Fruit fly (Drosophila melanogaster) whole organism, embryonic: ENCODE results near the gene Atg14.

Source experiments
- Ada2b ChIP-seq: fragments of 200-800 bp; sonication (Bioruptor generic); IDR thresholded peaks from 2 replicates; pipeline ENCODE4 v1.3.6; 2022; ENCODE audit warnings: missing biosample characterization, missing genetic modification characterization
- Awh ChIP-seq: fragments of 200-800 bp; sonication (Bioruptor generic); IDR thresholded peaks from 2 replicates; pipeline ENCODE4, ENCODE4 v1.3.6; 2022; ENCODE audit warnings: missing biosample characterization, missing genetic modification characterization
- CG10462 ChIP-seq: fragments of 200-800 bp; sonication (Bioruptor generic); optimal IDR thresholded peaks from 2 replicates; lab custom pipeline; 2016; ENCODE audit warnings: missing biosample characterization, missing genetic modification characterization
- CG11456 ChIP-seq: fragments of 200-800 bp; sonication (Bioruptor generic); IDR thresholded peaks from 3 replicates; pipeline ENCODE4 v1.3.6; 2022; ENCODE audit warnings: missing biosample characterization, missing genetic modification characterization
- CG12659 ChIP-seq: fragments of 200-800 bp; sonication (Bioruptor generic); optimal IDR thresholded peaks from 3 replicates; lab custom pipeline; 2017; ENCODE audit warnings: mild to moderate bottlenecking, missing biosample characterization, missing genetic modification reagents, missing genetic modification characterization
- CG13424 ChIP-seq: fragments of 200-800 bp; sonication (Bioruptor generic); optimal IDR thresholded peaks from 2 replicates; lab custom pipeline; 2019; ENCODE audit warnings: missing biosample characterization, mild to moderate bottlenecking, missing genetic modification characterization, moderate library complexity
- CG15479 ChIP-seq: fragments of 200-800 bp; sonication (Bioruptor generic); optimal IDR thresholded peaks from 3 replicates; lab custom pipeline; 2019; ENCODE audit warnings: missing biosample characterization, mild to moderate bottlenecking, missing genetic modification characterization, moderate library complexity
- CG1603 ChIP-seq: fragments of 200-800 bp; sonication (Bioruptor generic); optimal IDR thresholded peaks from 2 replicates; lab custom pipeline; 2019; ENCODE audit warnings: missing biosample characterization, mild to moderate bottlenecking, missing genetic modification characterization, moderate library complexity
- CG16779 ChIP-seq: fragments of 200-800 bp; sonication (Bioruptor generic); IDR thresholded peaks from 2 replicates; pipeline ENCODE4 v1.3.6; 2022; ENCODE audit warnings: missing biosample characterization, missing genetic modification characterization
- CG17612 ChIP-seq: fragments of 200-800 bp; sonication (Bioruptor generic); IDR thresholded peaks from 2 replicates; pipeline ENCODE4 v1.3.6; 2022; ENCODE audit warnings: missing biosample characterization, missing genetic modification characterization
- CG3407 ChIP-seq: fragments of 200-800 bp; sonication (Bioruptor generic); optimal IDR thresholded peaks from 2 replicates; lab custom pipeline; 2018; ENCODE audit warnings: missing biosample characterization, mild to moderate bottlenecking, missing genetic modification characterization
- CG3838 ChIP-seq: fragments of 200-800 bp; sonication (Bioruptor generic); optimal IDR thresholded peaks from 3 replicates; lab custom pipeline; 2016; ENCODE audit warnings: missing biosample characterization, missing genetic modification characterization
- CG4617 ChIP-seq: fragments of 200-800 bp; sonication (Bioruptor generic); optimal IDR thresholded peaks from 3 replicates; lab custom pipeline; 2016; ENCODE audit warnings: missing biosample characterization, missing genetic modification characterization, borderline replicate concordance
- CG5180 ChIP-seq: fragments of 200-800 bp; sonication (Bioruptor generic); optimal IDR thresholded peaks from 3 replicates; lab custom pipeline; 2017; ENCODE audit warnings: missing biosample characterization, missing genetic modification characterization, mild to moderate bottlenecking, moderate library complexity, missing genetic modification reagents
- CG5245 ChIP-seq: fragments of 200-800 bp; sonication (Bioruptor generic); optimal IDR thresholded peaks from 3 replicates; lab custom pipeline; 2016; ENCODE audit warnings: missing biosample characterization, missing genetic modification characterization
- CG6689 ChIP-seq: fragments of 200-800 bp; sonication (Bioruptor generic); IDR thresholded peaks from 2 replicates; pipeline ENCODE4 v1.3.6; 2022; ENCODE audit warnings: missing biosample characterization, missing genetic modification characterization
- CG7271 ChIP-seq: fragments of 200-800 bp; sonication (Bioruptor generic); optimal IDR thresholded peaks from 2 replicates; lab custom pipeline; 2018; ENCODE audit warnings: missing biosample characterization, mild to moderate bottlenecking, missing genetic modification characterization, moderate library complexity
- CG9437 ChIP-seq: fragments of 200-800 bp; sonication (Bioruptor generic); optimal IDR thresholded peaks from 2 replicates; lab custom pipeline; 2018; ENCODE audit warnings: missing biosample characterization, mild to moderate bottlenecking, missing genetic modification characterization
- CG9817 ChIP-seq: fragments of 200-800 bp; sonication (Bioruptor generic); optimal IDR thresholded peaks from 2 replicates; lab custom pipeline; 2018; ENCODE audit warnings: missing biosample characterization, mild to moderate bottlenecking, missing genetic modification characterization, moderate library complexity
- CG9876 ChIP-seq: fragments of 200-800 bp; sonication (Bioruptor generic); optimal IDR thresholded peaks from 2 replicates; lab custom pipeline; 2016; ENCODE audit warnings: missing biosample characterization, missing genetic modification characterization
- CoRest ChIP-seq: fragments of 200-800 bp; sonication (Bioruptor generic); optimal IDR thresholded peaks from 3 replicates; lab custom pipeline; 2018; ENCODE audit warnings: missing biosample characterization, mild to moderate bottlenecking, missing genetic modification characterization, moderate library complexity
- Fer3 ChIP-seq: fragments of 200-800 bp; sonication (Bioruptor generic); optimal IDR thresholded peaks from 2 replicates; lab custom pipeline; 2018; ENCODE audit warnings: missing biosample characterization, mild to moderate bottlenecking, missing genetic modification characterization, moderate library complexity
- Hand ChIP-seq: fragments of 200-800 bp; sonication (Bioruptor generic); optimal IDR thresholded peaks from 2 replicates; lab custom pipeline; 2017; ENCODE audit warnings: mild to moderate bottlenecking, missing biosample characterization, missing genetic modification reagents, missing genetic modification characterization
- Lim3 ChIP-seq: fragments of 200-800 bp; sonication (Bioruptor generic); IDR thresholded peaks from 2 replicates; pipeline ENCODE4 v1.3.6; 2022; ENCODE audit warnings: missing biosample characterization, missing genetic modification characterization
- Mad ChIP-seq: fragments of 200-800 bp; sonication (Bioruptor generic); optimal IDR thresholded peaks from 2 replicates; lab custom pipeline; 2016; ENCODE audit warnings: missing biosample characterization, missing genetic modification characterization
- NC2β ChIP-seq: fragments of 200-800 bp; sonication (Bioruptor generic); optimal IDR thresholded peaks from 2 replicates; lab custom pipeline; 2016; ENCODE audit warnings: missing biosample characterization, missing genetic modification characterization
- Pdp1 ChIP-seq, 2 experiments: fragments of 200-800 bp; sonication (Bioruptor generic); optimal IDR thresholded peaks; 3 replicates each; lab custom pipeline; 2016; ENCODE audit warnings: missing biosample characterization in 2 of 2, missing genetic modification characterization in 2 of 2, mild to moderate bottlenecking in 1 of 2, moderate library complexity in 1 of 2
- Sry-β ChIP-seq: fragments of 200-800 bp; sonication (Bioruptor generic); optimal IDR thresholded peaks from 2 replicates; lab custom pipeline; 2018; ENCODE audit warnings: missing biosample characterization, mild to moderate bottlenecking, missing genetic modification characterization, moderate library complexity
- Tbp ChIP-seq: fragments of >200 bp; optimal IDR thresholded peaks from 2 replicates; lab custom pipeline; 2018; ENCODE audit warnings: missing biosample characterization, missing genetic modification characterization
- Usf ChIP-seq: fragments of 200-800 bp; sonication (Bioruptor generic); optimal IDR thresholded peaks from 2 replicates; lab custom pipeline; 2017; ENCODE audit warnings: missing genotype, missing biosample characterization, missing genetic modification characterization
- abd-A ChIP-seq: fragments of 200-800 bp; sonication (Bioruptor generic); optimal IDR thresholded peaks from 3 replicates; lab custom pipeline; 2019; ENCODE audit warnings: missing biosample characterization, mild to moderate bottlenecking, missing genetic modification characterization, moderate library complexity
- aop ChIP-seq: fragments of 200-800 bp; sonication (Bioruptor generic); IDR thresholded peaks from 2 replicates; pipeline ENCODE4 v1.3.6; 2022; ENCODE audit warnings: missing biosample characterization, missing genetic modification characterization
- ato ChIP-seq: fragments of 200-800 bp; sonication (Bioruptor generic); IDR thresholded peaks from 2 replicates; pipeline ENCODE4 v1.3.6; 2022; ENCODE audit warnings: missing biosample characterization, missing genetic modification characterization; ENCODE audit not compliant: partially characterized antibody
- crc ChIP-seq: fragments of 200-800 bp; sonication (Bioruptor generic); optimal IDR thresholded peaks from 2 replicates; lab custom pipeline; 2016; ENCODE audit warnings: missing biosample characterization, missing genetic modification characterization
- da ChIP-seq: fragments of 200-800 bp; sonication (Bioruptor generic); optimal IDR thresholded peaks from 2 replicates; lab custom pipeline; 2016; ENCODE audit warnings: missing biosample characterization, missing genetic modification characterization
- danr ChIP-seq: fragments of 200-800 bp; sonication (Bioruptor generic); IDR thresholded peaks from 2 replicates; pipeline ENCODE4 v1.3.6; 2022; ENCODE audit warnings: missing biosample characterization, missing genetic modification characterization
- fu2 ChIP-seq: fragments of 200-800 bp; sonication (Bioruptor generic); optimal IDR thresholded peaks from 2 replicates; lab custom pipeline; 2016; ENCODE audit warnings: missing biosample characterization, missing genetic modification characterization
- grn ChIP-seq: fragments of 200-800 bp; sonication (Bioruptor generic); optimal IDR thresholded peaks from 3 replicates; lab custom pipeline; 2017; ENCODE audit warnings: missing biosample characterization, missing genetic modification characterization
- gt ChIP-seq: fragments of 200-800 bp; sonication (Bioruptor generic); IDR thresholded peaks from 2 replicates; pipeline ENCODE4 v1.3.6; 2022; ENCODE audit warnings: missing biosample characterization, missing genetic modification characterization
- mld ChIP-seq: fragments of 200-800 bp; sonication (Bioruptor generic); IDR thresholded peaks from 3 replicates; pipeline ENCODE4 v1.3.6; 2022; ENCODE audit warnings: missing biosample characterization, missing genetic modification characterization; ENCODE audit not compliant: partially characterized antibody
- nom ChIP-seq: fragments of 200-800 bp; sonication (Bioruptor generic); optimal IDR thresholded peaks from 2 replicates; lab custom pipeline; 2017; ENCODE audit warnings: missing biosample characterization, missing genetic modification characterization, mild to moderate bottlenecking, moderate library complexity, missing genetic modification reagents
- row ChIP-seq: fragments of 200-800 bp; sonication (Bioruptor generic); IDR thresholded peaks from 3 replicates; pipeline ENCODE4 v1.3.6; 2022; ENCODE audit warnings: missing biosample characterization, missing genetic modification characterization
- sens ChIP-seq: fragments of 200-800 bp; sonication (Bioruptor generic); peaks from one replicate; lab custom pipeline; 2016; ENCODE audit warnings: missing biosample characterization, missing genetic modification characterization
- sug ChIP-seq: fragments of 200-800 bp; optimal IDR thresholded peaks from 2 replicates; lab custom pipeline; 2019; ENCODE audit warnings: missing biosample characterization, mild to moderate bottlenecking, missing genetic modification characterization, moderate library complexity
- tap ChIP-seq: fragments of 200-800 bp; optimal IDR thresholded peaks from 3 replicates; lab custom pipeline; 2019; ENCODE audit warnings: missing biosample characterization, mild to moderate bottlenecking, missing genetic modification characterization, moderate library complexity
- trh ChIP-seq: fragments of 200-800 bp; sonication (Bioruptor generic); optimal IDR thresholded peaks from 2 replicates; lab custom pipeline; 2016; ENCODE audit warnings: missing biosample characterization, missing genetic modification characterization
- zen ChIP-seq: fragments of 200-800 bp; sonication (Bioruptor generic); optimal IDR thresholded peaks from 3 replicates; lab custom pipeline; 2018; ENCODE audit warnings: missing biosample characterization, mild to moderate bottlenecking, missing genetic modification characterization, moderate library complexity

The Atg14 gene

DNA sequence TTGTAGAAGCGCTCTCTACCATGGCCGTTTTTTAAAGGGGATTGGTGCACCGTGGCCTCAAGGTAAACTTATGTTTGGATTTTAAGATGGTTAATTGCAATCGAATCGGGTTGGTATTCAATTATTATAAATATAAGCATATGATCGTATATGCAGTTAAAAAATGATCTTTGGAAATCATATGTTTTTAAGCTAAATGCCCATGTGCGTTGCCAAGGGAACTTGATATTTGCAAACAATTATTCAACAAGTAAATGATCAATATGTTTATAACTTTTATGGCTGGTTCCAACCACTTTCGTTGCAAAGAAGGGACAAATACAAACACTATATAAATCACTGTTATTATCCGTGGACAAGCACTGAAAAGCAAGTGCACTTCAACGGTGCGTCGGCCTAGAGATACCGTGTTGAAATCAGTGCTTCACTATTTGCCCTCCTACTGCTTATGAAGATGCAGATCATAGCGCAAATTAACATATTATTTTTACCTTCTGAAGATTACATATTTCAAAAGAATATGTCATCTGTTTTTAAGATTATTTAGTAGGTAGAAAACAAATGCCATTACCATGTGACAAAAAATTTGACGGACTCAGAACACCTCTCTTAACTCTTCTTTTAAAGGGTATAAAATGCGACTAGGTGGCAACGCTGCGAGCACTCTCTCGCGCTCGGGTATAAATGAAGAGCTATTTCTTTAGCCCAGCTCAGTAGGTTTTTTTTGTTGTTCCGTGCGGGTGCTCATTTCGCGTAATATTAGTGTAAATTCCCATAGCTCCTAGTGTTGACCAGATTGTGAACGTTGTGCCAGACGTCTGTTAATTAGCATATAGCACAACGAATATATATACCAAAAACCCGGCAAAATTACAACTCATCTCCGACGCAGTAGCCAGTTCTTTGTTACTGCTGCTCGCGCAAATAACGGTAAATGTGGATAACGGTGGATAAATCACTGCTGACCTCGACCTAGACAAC lies 41.5 kb downstream of the Atg14 start, which contains the start of gene rdog (continued):
- peak; percentile 100 for TF ChIP-seq row (GFP tag; lab: Robert Waterston, UW)
- peak; percentile 98 for TF ChIP-seq sens (GFP tag; lab: Kevin White, UChicago)
- TF ChIP-seq ato (GFP tag; lab: Robert Waterston, UW) = no peak
- TF ChIP-seq CG9876 (GFP tag; lab: Kevin White, UChicago) = peak; percentile 53
- TF ChIP-seq CG5245 (GFP tag; lab: Kevin White, UChicago) = peak; percentile 57
- TF ChIP-seq abd-A = peak; percentile 64
- TF ChIP-seq CG7271 (tag; lab: Kevin White, UChicago) = no peak
- no peak for TF ChIP-seq mld
- TF ChIP-seq da (GFP tag; lab: Kevin White, UChicago) = peak; percentile 20
- TF ChIP-seq CG11456 = 0 out of 3 replicates have a peak, but pooled peaks have one; percentile 61
- peak; percentile 77 for TF ChIP-seq sug (tag; lab: Kevin White, UChicago)
- TF ChIP-seq CG10462 (GFP tag; lab: Kevin White, UChicago) = peak; percentile 75
- no peak for TF ChIP-seq CG16779
- TF ChIP-seq Lim3 (GFP tag; lab: Robert Waterston, UW) = 0 out of 2 replicates have a peak, but pooled peaks have one; percentile 9
- TF ChIP-seq danr (GFP tag; lab: Robert Waterston, UW) = peak; percentile 32; the same call in 1 of the 2 replicates
- peak; percentile 76 for TF ChIP-seq Mad
- TF ChIP-seq CG17612 (GFP tag; lab: Robert Waterston, UW) = no peak
- peak; percentile 77 for TF ChIP-seq CG13424 (tag; lab: Kevin White, UChicago)
- TF ChIP-seq CG6689 (GFP tag; lab: Robert Waterston, UW) = peak; percentile 47
- no peak for TF ChIP-seq gt
- TF ChIP-seq aop = peak; percentile 39; the same call in 1 of the 2 replicates
- TF ChIP-seq CG4617 (GFP tag; lab: Kevin White, UChicago) = peak; percentile 46
- no peak for TF ChIP-seq Tbp (GFP tag; lab: Kevin White, UChicago)
- peak; percentile 73 for TF ChIP-seq tap (tag; lab: Kevin White, UChicago)
- peak; percentile 86 for TF ChIP-seq CoRest (tag; lab: Kevin White, UChicago)
- TF ChIP-seq fu2 (GFP tag; lab: Kevin White, UChicago) = peak; percentile 65
- peak; percentile 83 for TF ChIP-seq CG9437
- peak; percentile 58 for TF ChIP-seq crc (GFP tag; lab: Kevin White, UChicago)
- TF ChIP-seq grn (GFP tag; lab: Kevin White, UChicago) = peak; percentile 65
- peak; percentile 56 for TF ChIP-seq Fer3 (tag; lab: Kevin White, UChicago)
- peak; percentile 77 for TF ChIP-seq CG1603 (tag; lab: Kevin White, UChicago)
- peak; percentile 49 for TF ChIP-seq Ada2b (GFP tag; lab: Robert Waterston, UW)
- TF ChIP-seq CG3407 (GFP tag; lab: Kevin White, UChicago) = peak; percentile 13
- TF ChIP-seq NC2β (GFP tag; lab: Kevin White, UChicago) = peak; percentile 85
- no peak for TF ChIP-seq Awh (GFP tag; lab: Robert Waterston, UW)
- TF ChIP-seq Hand (GFP tag; lab: Kevin White, UChicago) = peak; percentile 73
- peak; percentile 24 for TF ChIP-seq Sry-β (GFP tag; lab: Kevin White, UChicago)
- TF ChIP-seq Usf (GFP tag; lab: Kevin White, UChicago) = peak; percentile 56
- TF ChIP-seq zen = peak; percentile 77
- peak; percentile 56 for TF ChIP-seq CG3838
- TF ChIP-seq nom (GFP tag; lab: Kevin White, UChicago) = peak; percentile 72
- TF ChIP-seq CG12659 = peak; percentile 81
- TF ChIP-seq Pdp1 (GFP tag; optimal IDR thresholded peaks at IDR 0.05; lab: Kevin White, UChicago) = peak; percentile 65 to 84
- peak; percentile 57 for TF ChIP-seq CG5180 (GFP tag; lab: Kevin White, UChicago)
- peak; percentile 13 for TF ChIP-seq CG15479 (GFP tag; lab: Kevin White, UChicago)
- no peak for TF ChIP-seq trh
- TF ChIP-seq CG9817 = peak; percentile 79
